Worm (Caenorhabditis elegans): ENCODE data around the gene hnd-1.

The hnd-1 gene

DNA sequence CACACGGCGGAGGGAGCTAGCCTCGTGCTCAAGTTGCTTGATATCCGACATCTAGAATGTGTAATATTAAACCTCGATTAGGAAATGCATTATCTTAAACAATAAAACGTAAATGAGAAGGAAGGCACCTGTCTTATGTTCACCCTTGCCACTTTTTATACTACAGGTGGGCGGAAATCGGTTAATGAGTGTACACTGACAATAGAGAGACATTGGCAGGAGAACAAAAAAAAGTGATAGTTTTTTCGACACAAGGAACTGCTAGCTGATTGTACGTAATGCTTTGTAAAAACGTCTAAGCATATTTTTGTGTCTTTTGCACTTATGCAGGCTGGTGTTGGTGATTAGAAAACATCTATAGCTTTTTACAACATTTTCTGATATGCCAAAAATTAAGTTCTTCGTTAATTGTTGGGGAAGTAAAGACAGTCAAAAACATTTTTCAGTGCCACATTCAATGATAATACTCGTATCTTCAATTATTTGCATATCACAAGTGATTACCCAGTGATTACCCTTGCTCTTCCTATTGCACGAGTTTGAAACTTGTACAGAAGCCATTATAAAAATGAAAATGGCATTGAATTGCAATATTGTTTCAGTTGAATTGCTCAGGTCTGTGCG lies 28.0 kb downstream of the hnd-1 start, which contains the start of gene col-180:
Gene col-180 (minus strand): TSS at position 51 of the 624 bp plus-strand sequence.
- TF ChIP-seq tbx-8 (GFP tag; optimal IDR thresholded peaks at IDR 0.05): no peak
- no peak for TF ChIP-seq zip-8 (tag; optimal IDR thresholded peaks at IDR 0.05)
- TF ChIP-seq nhr-28 (tag; optimal IDR thresholded peaks at IDR 0.05): no peak
- no peak for TF ChIP-seq cnd-1 (tag; optimal IDR thresholded peaks at IDR 0.05)
- TF ChIP-seq bed-3 (GFP tag; optimal IDR thresholded peaks at IDR 0.05): no peak
- no peak for TF ChIP-seq unc-62 (GFP tag; optimal IDR thresholded peaks at IDR 0.05)
- TF ChIP-seq ceh-39 (tag; optimal IDR thresholded peaks at IDR 0.05): no peak
- no peak for TF ChIP-seq mep-1 (tag; optimal IDR thresholded peaks at IDR 0.05)
- no peak for TF ChIP-seq drap-1 (GFP tag; optimal IDR thresholded peaks at IDR 0.05)
- TF ChIP-seq ham-2 (GFP tag; optimal IDR thresholded peaks at IDR 0.05): no peak
- no peak for TF ChIP-seq sptf-1 (tag; optimal IDR thresholded peaks at IDR 0.05)
- TF ChIP-seq mls-2 (tag; optimal IDR thresholded peaks at IDR 0.05): no peak
- no peak for TF ChIP-seq unc-120 (tag; optimal IDR thresholded peaks at IDR 0.05; ENCODE audit: poor library complexity, severe bottlenecking)

DNA sequence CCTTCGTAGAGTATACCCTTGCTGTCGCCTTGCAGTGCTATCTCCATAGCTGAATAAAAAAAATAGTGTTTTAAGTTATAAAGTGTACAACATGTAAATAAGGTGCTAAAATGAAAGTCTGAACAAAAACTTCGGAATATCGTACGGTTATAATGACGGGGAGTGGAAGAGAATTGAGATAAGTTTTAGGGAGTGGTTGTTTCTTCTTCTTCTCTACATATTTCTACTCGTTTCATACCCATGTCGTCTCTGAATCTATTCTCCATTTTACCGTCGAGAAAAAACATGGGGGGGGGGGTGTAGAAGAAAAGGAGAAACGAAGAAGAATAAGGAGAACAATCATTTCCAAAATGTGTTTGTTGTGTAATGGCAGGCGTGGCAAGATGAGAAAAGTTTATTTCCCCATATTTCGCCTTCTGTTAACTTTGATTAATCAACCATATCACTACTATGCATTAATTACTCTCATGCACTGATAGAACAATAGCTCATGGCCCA lies 32.2 kb downstream of the hnd-1 start, which contains the start of gene C44C10.9:
Gene C44C10.9 (minus strand): TSS at position 51 of the 498 bp plus-strand sequence.
- TF ChIP-seq M03D4.4 (tag; optimal IDR thresholded peaks at IDR 0.05): no peak
- no peak for TF ChIP-seq ceh-83 (GFP tag; optimal IDR thresholded peaks at IDR 0.05)
- TF ChIP-seq elt-3 (tag; optimal IDR thresholded peaks at IDR 0.05): no peak
- no peak for TF ChIP-seq bed-3 (GFP tag; optimal IDR thresholded peaks at IDR 0.05)
- no peak for TF ChIP-seq drap-1 (GFP tag; optimal IDR thresholded peaks at IDR 0.05)
- no peak for TF ChIP-seq nhr-76 (tag; optimal IDR thresholded peaks at IDR 0.05)
- no peak for TF ChIP-seq elt-1 (tag; optimal IDR thresholded peaks at IDR 0.05; ENCODE audit: borderline replicate concordance, insufficient read depth)
- no peak for TF ChIP-seq tbx-8 (GFP tag; optimal IDR thresholded peaks at IDR 0.05)
- no peak for TF ChIP-seq unc-62 (GFP tag; optimal IDR thresholded peaks at IDR 0.05)
- TF ChIP-seq nhr-2 (tag; optimal IDR thresholded peaks at IDR 0.05): no peak
- TF ChIP-seq nhr-28 (tag; optimal IDR thresholded peaks at IDR 0.05): no peak

DNA sequence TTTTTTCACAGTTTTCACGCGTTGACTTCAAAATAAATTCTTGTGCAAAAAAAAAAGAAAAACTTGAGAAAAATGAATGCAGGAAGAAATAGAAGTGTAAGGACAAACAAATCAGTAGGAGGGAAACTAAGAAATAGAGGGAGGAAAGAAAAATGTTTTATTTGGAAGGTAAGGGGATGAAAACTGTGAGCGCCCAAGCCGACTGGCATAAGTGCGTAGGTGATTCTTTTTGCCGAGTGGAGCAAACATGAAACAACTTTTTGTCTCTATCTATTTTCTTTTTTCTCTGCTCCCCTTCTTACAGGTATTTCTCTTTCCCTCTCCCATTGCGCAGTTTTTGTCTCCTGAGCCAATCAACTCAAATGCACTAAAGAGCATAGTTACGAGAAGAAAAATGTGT lies 34.4 kb downstream of the hnd-1 start:
- TF ChIP-seq elt-3 (tag; optimal IDR thresholded peaks at IDR 0.05) (no peak), nhr-237 (tag; optimal IDR thresholded peaks at IDR 0.05) (peak; percentile 17)

DNA sequence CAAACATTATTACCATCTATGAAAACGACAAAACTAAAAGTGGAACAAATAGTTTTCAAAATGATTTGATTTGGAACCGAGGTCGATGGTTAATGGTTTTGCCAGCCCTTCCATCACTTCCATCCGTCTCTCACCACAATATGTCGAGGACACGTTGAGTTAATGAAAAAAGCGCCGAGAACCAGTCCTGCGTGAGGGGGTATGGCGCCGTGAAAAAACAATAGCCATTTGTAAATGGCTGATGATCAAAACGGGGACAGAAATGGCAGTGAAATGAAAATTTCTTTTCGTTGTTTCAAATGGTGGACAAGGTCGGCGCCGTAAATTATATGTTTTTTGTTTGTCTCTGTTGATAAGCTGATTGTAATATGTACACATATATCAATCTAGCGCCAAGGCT lies 35.7 kb downstream of the hnd-1 start:
- TF ChIP-seq ces-1 (GFP tag; optimal IDR thresholded peaks at IDR 0.05): no peak
- TF ChIP-seq snpc-4 (tag; optimal IDR thresholded peaks at IDR 0.05): no peak
- no peak for TF ChIP-seq mls-2 (tag; optimal IDR thresholded peaks at IDR 0.05)
- no peak for TF ChIP-seq unc-62 (GFP tag; optimal IDR thresholded peaks at IDR 0.05)
- no peak for TF ChIP-seq nhr-12 (tag; optimal IDR thresholded peaks at IDR 0.05)
- TF ChIP-seq lin-13 (tag; optimal IDR thresholded peaks at IDR 0.05): no peak
- TF ChIP-seq ceh-39 (tag; optimal IDR thresholded peaks at IDR 0.05): no peak
- no peak for TF ChIP-seq mab-5 (tag; optimal IDR thresholded peaks at IDR 0.05)
- no peak for TF ChIP-seq unc-39 (tag; optimal IDR thresholded peaks at IDR 0.05)

DNA sequence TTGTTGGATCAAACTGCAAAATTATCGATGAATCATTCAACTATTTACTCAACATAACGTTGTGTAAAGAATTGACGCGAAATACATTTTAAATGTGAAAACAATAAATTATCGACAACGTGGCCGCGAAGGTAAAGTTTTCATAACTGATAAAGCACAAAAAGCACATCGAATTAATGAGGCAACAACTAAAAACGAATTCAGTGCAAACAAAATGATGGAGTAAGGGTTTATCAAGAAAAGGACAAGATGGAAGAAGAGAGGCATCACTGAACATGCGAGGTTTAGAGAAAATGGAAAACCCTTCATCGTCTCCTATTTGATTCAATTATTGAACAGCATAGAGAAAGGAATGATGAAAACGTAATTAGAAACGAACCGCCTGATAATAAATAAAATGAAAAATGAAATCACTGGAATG lies 39.4 kb downstream of the hnd-1 start, which contains the start of gene D1053.4:
Gene D1053.4 (minus strand): TSS at position 20 of the 421 bp plus-strand sequence.
- TF ChIP-seq unc-39 (tag; optimal IDR thresholded peaks at IDR 0.05) (no peak), ces-1 (GFP tag; optimal IDR thresholded peaks at IDR 0.05) (peak; percentile 96)

DNA sequence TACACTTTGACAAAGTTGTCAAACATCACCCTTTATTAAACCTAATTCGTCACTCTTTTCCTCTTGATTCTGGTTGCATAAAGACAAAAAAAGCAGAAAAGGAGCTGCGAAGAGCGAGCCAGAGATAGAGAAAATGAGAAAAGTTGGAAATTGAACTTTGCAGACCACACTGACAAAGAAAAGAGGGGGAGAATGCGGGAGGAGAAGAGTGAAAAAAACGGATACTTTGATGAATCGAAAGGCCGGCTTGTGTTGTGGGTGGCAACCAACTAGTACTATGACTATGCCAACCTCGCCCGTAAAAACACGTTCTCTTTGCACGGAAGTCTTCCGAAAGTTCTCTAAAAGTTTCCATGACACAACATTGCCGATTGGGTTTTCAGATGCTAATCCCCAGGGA lies 41.3 kb downstream of the hnd-1 start:
- TF ChIP-seq nhr-2 (tag; optimal IDR thresholded peaks at IDR 0.05) (no peak), nhr-12 (tag; optimal IDR thresholded peaks at IDR 0.05) (no peak), elt-3 (tag; optimal IDR thresholded peaks at IDR 0.05) (no peak), pha-4 (tag; optimal IDR thresholded peaks at IDR 0.05) (no peak), ceh-39 (tag; optimal IDR thresholded peaks at IDR 0.05) (no peak), mls-2 (tag; optimal IDR thresholded peaks at IDR 0.05) (no peak), unc-39 (tag; optimal IDR thresholded peaks at IDR 0.05) (no peak), ceh-83 (GFP tag; optimal IDR thresholded peaks at IDR 0.05) (no peak), sem-2 (GFP tag; optimal IDR thresholded peaks at IDR 0.05) (no peak), mep-1 (tag; optimal IDR thresholded peaks at IDR 0.05) (no peak), nhr-28 (tag; optimal IDR thresholded peaks at IDR 0.05) (no peak), nhr-76 (tag; optimal IDR thresholded peaks at IDR 0.05) (no peak), snpc-4 (tag; optimal IDR thresholded peaks at IDR 0.05) (no peak)
